Worm (Caenorhabditis elegans): ENCODE data around the gene F21A3.2.

- TF ChIP-seq Y67H2A.10 (GFP tag; conservative IDR thresholded peaks at IDR 0.05) (no peak), ZK185.1 (tag; optimal IDR thresholded peaks at IDR 0.05; ENCODE audit: poor library complexity, severe bottlenecking) (no peak), ets-4 (GFP tag; optimal IDR thresholded peaks at IDR 0.05) (no peak), ama-1 (optimal IDR thresholded peaks at IDR 0.05) (no peak), ama-1 (GFP tag; optimal IDR thresholded peaks at IDR 0.05) (no peak), atf-7 (tag; optimal IDR thresholded peaks at IDR 0.05) (no peak), aptf-2 (GFP tag; conservative IDR thresholded peaks at IDR 0.05) (no peak), hmg-20 (GFP tag; IDR thresholded peaks at IDR 0.05) (no peak), C06A6.2 (GFP tag; conservative IDR thresholded peaks at IDR 0.05) (no peak), ztf-18 (tag; optimal IDR thresholded peaks at IDR 0.05) (no peak), unc-62 (GFP tag; optimal IDR thresholded peaks at IDR 0.05) (no peak), ceh-27 (GFP tag; optimal IDR thresholded peaks at IDR 0.05) (no peak)
Observed at ce11 chrV:15495169-15495568, 38.6 kb downstream of the F21A3.2 start, which contains the start of gene srh-219.

Data from whole organism, young adult.